Fruit fly (Drosophila melanogaster) whole organism, embryonic: ENCODE measurements around the gene Or92a.
A peak's percentile ranks its signal among the peaks of the same experiment; 100 is the strongest.

Experiments used
- Awh ChIP-seq: fragments of 200-800 bp; sonication (Bioruptor generic); IDR thresholded peaks from 2 replicates; pipeline ENCODE4, ENCODE4 v1.3.6; 2022; ENCODE audit warnings: missing biosample characterization, missing genetic modification characterization
- BEAF-32 ChIP-seq: fragments of 200-800 bp; sonication (Bioruptor generic); optimal IDR thresholded peaks from 3 replicates; lab custom pipeline; 2017; ENCODE audit warnings: missing biosample characterization, missing genetic modification characterization, mild to moderate bottlenecking, moderate library complexity, missing genetic modification reagents
- CG10147 ChIP-seq: fragments of 200-800 bp; sonication (Bioruptor generic); optimal IDR thresholded peaks from 2 replicates; lab custom pipeline; 2019; ENCODE audit warnings: missing biosample characterization, mild to moderate bottlenecking, missing genetic modification characterization, moderate library complexity
- CG13775 ChIP-seq: fragments of 200-800 bp; sonication (Bioruptor generic); optimal IDR thresholded peaks from 3 replicates; lab custom pipeline; 2017; ENCODE audit warnings: missing biosample characterization, mild to moderate bottlenecking, missing genetic modification characterization
- CG16815 ChIP-seq: fragments of 200-800 bp; sonication (Bioruptor generic); optimal IDR thresholded peaks from 3 replicates; lab custom pipeline; 2017; ENCODE audit warnings: missing biosample characterization, mild to moderate bottlenecking, missing genetic modification characterization
- CG17361 ChIP-seq: fragments of 200-800 bp; sonication (Bioruptor generic); IDR thresholded peaks from 3 replicates; pipeline ENCODE4 v1.3.6; 2022; ENCODE audit warnings: missing biosample characterization, missing genetic modification characterization
- CG1832 ChIP-seq: fragments of 200-800 bp; sonication (Bioruptor generic); optimal IDR thresholded peaks from 2 replicates; lab custom pipeline; 2017; ENCODE audit warnings: missing biosample characterization, mild to moderate bottlenecking, missing genetic modification characterization, inconsistent platforms
- CG2712 ChIP-seq: fragments of 200-800 bp; optimal IDR thresholded peaks from 3 replicates; lab custom pipeline; 2019; ENCODE audit warnings: missing biosample characterization, mild to moderate bottlenecking, missing genetic modification characterization, moderate library complexity
- CG3163 ChIP-seq: fragments of 200-800 bp; sonication (Bioruptor generic); optimal IDR thresholded peaks from 3 replicates; lab custom pipeline; 2016; ENCODE audit warnings: missing biosample characterization, missing genetic modification characterization
- CG4282 ChIP-seq: fragments of 200-800 bp; sonication (Bioruptor generic); optimal IDR thresholded peaks from 2 replicates; lab custom pipeline; 2016; ENCODE audit warnings: missing biosample characterization, missing genetic modification characterization
- CG5245 ChIP-seq: fragments of 200-800 bp; sonication (Bioruptor generic); optimal IDR thresholded peaks from 3 replicates; lab custom pipeline; 2016; ENCODE audit warnings: missing biosample characterization, missing genetic modification characterization
- CG6175 ChIP-seq: fragments of 200-800 bp; sonication (Bioruptor generic); IDR thresholded peaks from 3 replicates; pipeline ENCODE4 v1.3.6; 2022; ENCODE audit warnings: missing biosample characterization, missing genetic modification characterization
- CG7372 ChIP-seq: fragments of 200-800 bp; sonication (Bioruptor generic); IDR thresholded peaks from 2 replicates; pipeline ENCODE4 v1.3.6; 2022; ENCODE audit warnings: missing biosample characterization, missing genetic modification characterization
- CG7987 ChIP-seq: fragments of 200-800 bp; sonication (Bioruptor generic); optimal IDR thresholded peaks from 2 replicates; lab custom pipeline; 2018; ENCODE audit warnings: missing biosample characterization, mild to moderate bottlenecking, missing genetic modification characterization, moderate library complexity
- CG9609 ChIP-seq: fragments of 200-800 bp; sonication (Bioruptor generic); optimal IDR thresholded peaks from 3 replicates; lab custom pipeline; 2016; ENCODE audit warnings: missing biosample characterization, missing genetic modification characterization
- CG9727 ChIP-seq: fragments of 200-800 bp; sonication (Bioruptor generic); optimal IDR thresholded peaks from 3 replicates; lab custom pipeline; 2017; ENCODE audit warnings: missing biosample characterization, mild to moderate bottlenecking, missing genetic modification characterization
- CHES-1-like ChIP-seq: fragments of 200-800 bp; sonication (Bioruptor generic); optimal IDR thresholded peaks from 2 replicates; lab custom pipeline; 2016; ENCODE audit warnings: missing biosample characterization, missing genetic modification characterization
- Chrac-16 ChIP-seq: fragments of 200-800 bp; sonication (Bioruptor generic); optimal IDR thresholded peaks from 3 replicates; lab custom pipeline; 2016; ENCODE audit warnings: missing biosample characterization, missing genetic modification characterization
- Dbx ChIP-seq: fragments of 200-800 bp; sonication (Bioruptor generic); IDR thresholded peaks from 3 replicates; pipeline ENCODE4 v1.3.6; 2022; ENCODE audit warnings: missing biosample characterization, missing genetic modification characterization
- Fer3 ChIP-seq: fragments of 200-800 bp; sonication (Bioruptor generic); optimal IDR thresholded peaks from 2 replicates; lab custom pipeline; 2018; ENCODE audit warnings: missing biosample characterization, mild to moderate bottlenecking, missing genetic modification characterization, moderate library complexity
- GATAe ChIP-seq: fragments of 200-800 bp; sonication (Bioruptor generic); conservative IDR thresholded peaks from 2 replicates; pipeline ENCODE4 v1.3.6; 2022; ENCODE audit warnings: missing biosample characterization, missing genetic modification characterization
- HLH3B ChIP-seq: fragments of 200-800 bp; sonication (Bioruptor generic); IDR thresholded peaks from 2 replicates; pipeline ENCODE4 v1.3.6; 2022; ENCODE audit warnings: missing biosample characterization, missing genetic modification characterization
- HLH4C ChIP-seq: fragments of 200-800 bp; sonication (Bioruptor generic); IDR thresholded peaks from 3 replicates; pipeline ENCODE4 v1.3.6; 2022; ENCODE audit warnings: missing biosample characterization, missing genetic modification characterization; ENCODE audit not compliant: partially characterized antibody
- HLH54F ChIP-seq: fragments of 200-800 bp; sonication (Bioruptor generic); optimal IDR thresholded peaks from 3 replicates; lab custom pipeline; 2016; ENCODE audit warnings: missing biosample characterization, missing genetic modification characterization
- Hsf ChIP-seq: fragments of 200-800 bp; sonication (Bioruptor generic); optimal IDR thresholded peaks from 3 replicates; lab custom pipeline; 2016; ENCODE audit warnings: missing biosample characterization, missing genetic modification characterization
- Jarid2 ChIP-seq: fragments of 200-800 bp; sonication (Bioruptor generic); optimal IDR thresholded peaks from 3 replicates; lab custom pipeline; 2017; ENCODE audit warnings: mild to moderate bottlenecking, missing biosample characterization, missing genetic modification reagents, missing genetic modification characterization
- Mes4 ChIP-seq: fragments of 200-800 bp; sonication (Bioruptor generic); optimal IDR thresholded peaks from 2 replicates; lab custom pipeline; 2016; ENCODE audit warnings: missing biosample characterization, missing genetic modification characterization
- NC2β ChIP-seq: fragments of 200-800 bp; sonication (Bioruptor generic); optimal IDR thresholded peaks from 2 replicates; lab custom pipeline; 2016; ENCODE audit warnings: missing biosample characterization, missing genetic modification characterization
- Optix ChIP-seq: fragments of 200-800 bp; sonication (Bioruptor generic); IDR thresholded peaks from 3 replicates; pipeline ENCODE4 v1.3.6; 2022; ENCODE audit warnings: missing biosample characterization, missing genetic modification characterization
- Pdp1 ChIP-seq, 2 experiments: fragments of 200-800 bp; sonication (Bioruptor generic); optimal IDR thresholded peaks; 3 replicates each; lab custom pipeline; 2016; ENCODE audit warnings: missing biosample characterization in 2 of 2, missing genetic modification characterization in 2 of 2, mild to moderate bottlenecking in 1 of 2, moderate library complexity in 1 of 2
- Tbp ChIP-seq: fragments of >200 bp; optimal IDR thresholded peaks from 2 replicates; lab custom pipeline; 2018; ENCODE audit warnings: missing biosample characterization, missing genetic modification characterization
- cad ChIP-seq: fragments of >200 bp; optimal IDR thresholded peaks from 2 replicates; lab custom pipeline; 2017; ENCODE audit warnings: missing biosample characterization, missing genetic modification characterization
- cwo ChIP-seq: fragments of 200-800 bp; sonication (Bioruptor generic); optimal IDR thresholded peaks from 3 replicates; lab custom pipeline; 2017; ENCODE audit warnings: missing biosample characterization, missing genetic modification characterization, mild to moderate bottlenecking, moderate library complexity, missing genetic modification reagents
- disco-r ChIP-seq: fragments of 200-800 bp; sonication (Bioruptor generic); optimal IDR thresholded peaks from 2 replicates; lab custom pipeline; 2016; ENCODE audit warnings: missing biosample characterization, missing genetic modification characterization
- dysf ChIP-seq: fragments of 200-800 bp; sonication (Bioruptor generic); IDR thresholded peaks from 3 replicates; pipeline ENCODE4 v1.3.6; 2022; ENCODE audit warnings: missing biosample characterization, missing genetic modification characterization
- kay ChIP-seq: fragments of 200-800 bp; sonication (Bioruptor generic); optimal IDR thresholded peaks from 2 replicates; lab custom pipeline; 2016; ENCODE audit warnings: missing biosample characterization, missing genetic modification characterization
- lab ChIP-seq: fragments of 200-800 bp; sonication (Bioruptor generic); optimal IDR thresholded peaks from 3 replicates; lab custom pipeline; 2017; ENCODE audit warnings: missing biosample characterization, missing genetic modification characterization, mild to moderate bottlenecking, moderate library complexity, missing genetic modification reagents
- mam ChIP-seq: fragments of 200-800 bp; sonication (Bioruptor generic); optimal IDR thresholded peaks from 3 replicates; lab custom pipeline; 2016; ENCODE audit warnings: missing biosample characterization, missing genetic modification characterization
- phol ChIP-seq: fragments of 200-800 bp; sonication (Bioruptor generic); optimal IDR thresholded peaks from 3 replicates; lab custom pipeline; 2018; ENCODE audit warnings: missing biosample characterization, mild to moderate bottlenecking, missing genetic modification characterization, moderate library complexity
- pzg ChIP-seq: fragments of 200-800 bp; sonication (Bioruptor generic); optimal IDR thresholded peaks from 3 replicates; lab custom pipeline; 2018; ENCODE audit warnings: missing biosample characterization, mild to moderate bottlenecking, missing genetic modification characterization, moderate library complexity
- ro ChIP-seq: fragments of 200-800 bp; sonication (Bioruptor generic); IDR thresholded peaks from 2 replicates; pipeline ENCODE4 v1.3.6; 2022; ENCODE audit warnings: missing biosample characterization, missing genetic modification characterization
- scrt ChIP-seq: fragments of 200-800 bp; sonication (Bioruptor generic); optimal IDR thresholded peaks from 2 replicates; lab custom pipeline; 2018; ENCODE audit warnings: missing biosample characterization, mild to moderate bottlenecking, missing genetic modification characterization, moderate library complexity
- sens ChIP-seq: fragments of 200-800 bp; sonication (Bioruptor generic); peaks from one replicate; lab custom pipeline; 2016; ENCODE audit warnings: missing biosample characterization, missing genetic modification characterization
- slp2 ChIP-seq: fragments of 200-800 bp; sonication (Bioruptor generic); optimal IDR thresholded peaks from 2 replicates; lab custom pipeline; 2016; ENCODE audit warnings: missing biosample characterization, missing genetic modification characterization
- sr ChIP-seq: fragments of 200-800 bp; sonication (Bioruptor generic); IDR thresholded peaks from 3 replicates; pipeline ENCODE4 v1.3.6; 2022; ENCODE audit warnings: missing biosample characterization, missing genetic modification characterization
- tll ChIP-seq, 2 experiments: fragments of 200-800 bp in 1 of 2; fragments of >200 bp in 1 of 2; sonication (Bioruptor generic) in 1 of 2; optimal IDR thresholded peaks; 2 replicates each; lab custom pipeline; 2017 to 2019; ENCODE audit warnings: missing biosample characterization in 2 of 2, missing genetic modification characterization in 2 of 2, mild to moderate bottlenecking in 1 of 2, moderate library complexity in 1 of 2
- tup ChIP-seq: fragments of 200-800 bp; sonication (Bioruptor generic); optimal IDR thresholded peaks from 2 replicates; lab custom pipeline; 2016; ENCODE audit warnings: missing biosample characterization, mild to moderate bottlenecking, missing genetic modification characterization, moderate library complexity
- unc-4 ChIP-seq: fragments of 200-800 bp; sonication (Bioruptor generic); IDR thresholded peaks from 2 replicates; pipeline ENCODE4 v1.3.6; 2022; ENCODE audit warnings: missing biosample characterization, missing genetic modification characterization; ENCODE audit not compliant: partially characterized antibody
- vfl ChIP-seq: fragments of 200-800 bp; sonication (Bioruptor generic); optimal IDR thresholded peaks from 2 replicates; lab custom pipeline; 2016; ENCODE audit warnings: missing biosample characterization, missing genetic modification characterization

Or92a gene

dm6 chr3R:20550632-20551486 is 46.3 kb downstream of the Or92a start (continued):
- TF ChIP-seq CG4282 (GFP tag; lab: Kevin White, UChicago), result peak; percentile 6
- TF ChIP-seq mam, result no peak
- peak; percentile 89 for TF ChIP-seq unc-4 (GFP tag; lab: Robert Waterston, UW)
- TF ChIP-seq CG9727, result peak; percentile 55
- TF ChIP-seq Awh (GFP tag; lab: Robert Waterston, UW), result peak; percentile 79
- TF ChIP-seq Jarid2 (GFP tag; lab: Kevin White, UChicago), result peak; percentile 93
- no peak for TF ChIP-seq Hsf
- TF ChIP-seq HLH4C (GFP tag; lab: Robert Waterston, UW), result peak; percentile 91
- TF ChIP-seq slp2 (GFP tag; lab: Kevin White, UChicago), result peak; percentile 50
- TF ChIP-seq sens (GFP tag; lab: Kevin White, UChicago), result peak; percentile 83
- TF ChIP-seq GATAe (GFP tag; lab: Robert Waterston, UW), result no peak
- TF ChIP-seq CG13775 (GFP tag; lab: Kevin White, UChicago), result peak; percentile 10
- TF ChIP-seq NC2β (GFP tag; lab: Kevin White, UChicago), result peak; percentile 40
- peak; percentile 63 for TF ChIP-seq Fer3
- no peak for TF ChIP-seq CG9609 (GFP tag; lab: Kevin White, UChicago)
- TF ChIP-seq pzg (GFP tag; lab: Kevin White, UChicago), result peak; percentile 69
- TF ChIP-seq dysf (GFP tag; lab: Robert Waterston, UW), result no peak; the same call in 2 of the 3 replicates
- TF ChIP-seq sr (GFP tag; lab: Robert Waterston, UW), result peak; percentile 89
- TF ChIP-seq cad (GFP tag; lab: Kevin White, UChicago), result no peak
- peak; percentile 95 for TF ChIP-seq BEAF-32 (GFP tag; lab: Kevin White, UChicago)
- peak; percentile 68 for TF ChIP-seq cwo (GFP tag; lab: Kevin White, UChicago)
- no peak for TF ChIP-seq CG5245 (GFP tag; lab: Kevin White, UChicago)
- TF ChIP-seq scrt (GFP tag; lab: Kevin White, UChicago), result peak; percentile 78
- no peak for TF ChIP-seq phol (tag; lab: Kevin White, UChicago)
- TF ChIP-seq CG2712, result peak; percentile 40
- no peak for TF ChIP-seq kay
- peak; percentile 63 for TF ChIP-seq disco-r (GFP tag; lab: Kevin White, UChicago)
- no peak for TF ChIP-seq Optix
- TF ChIP-seq CG1832 (GFP tag; lab: Kevin White, UChicago), result no peak
- TF ChIP-seq ro (GFP tag; lab: Robert Waterston, UW), result no peak
- TF ChIP-seq Dbx (GFP tag; lab: Robert Waterston, UW), result peak; percentile 49; the same call in 2 of the 3 replicates
- no peak for TF ChIP-seq CG16815 (GFP tag; lab: Kevin White, UChicago)
- peak; percentile 98 for TF ChIP-seq CG7987 (GFP tag; lab: Kevin White, UChicago)
- peak in 1 of 2 experiments; percentile 88 for TF ChIP-seq tll (GFP tag; optimal IDR thresholded peaks at IDR 0.05; lab: Kevin White, UChicago)
- peak; percentile 70; the same call in 1 of the 2 replicates for TF ChIP-seq HLH3B (GFP tag; lab: Robert Waterston, UW)
- TF ChIP-seq Mes4 (GFP tag; lab: Kevin White, UChicago), result peak; percentile 57
- no peak for TF ChIP-seq Tbp (GFP tag; lab: Kevin White, UChicago)
- TF ChIP-seq Chrac-16, result no peak
- peak; percentile 23 to 79 for TF ChIP-seq Pdp1 (GFP tag; optimal IDR thresholded peaks at IDR 0.05; lab: Kevin White, UChicago)
- peak; percentile 52 for TF ChIP-seq CG10147 (GFP tag; lab: Kevin White, UChicago)
- TF ChIP-seq CHES-1-like (GFP tag; lab: Kevin White, UChicago), result peak; percentile 57
- peak; percentile 38 for TF ChIP-seq vfl (GFP tag; lab: Kevin White, UChicago)
- no peak for TF ChIP-seq CG6175 (GFP tag; lab: Robert Waterston, UW)
- no peak for TF ChIP-seq HLH54F
- peak; percentile 44 for TF ChIP-seq tup (GFP tag; lab: Kevin White, UChicago)
- TF ChIP-seq lab, result peak; percentile 93
- TF ChIP-seq CG7372 (GFP tag; lab: Robert Waterston, UW), result no peak
- TF ChIP-seq CG3163 (GFP tag; lab: Kevin White, UChicago), result peak; percentile 17
- TF ChIP-seq CG17361 (GFP tag; lab: Robert Waterston, UW), result no peak
